Worm (Caenorhabditis elegans): ENCODE results near the gene C01G10.14.
A peak's percentile ranks its signal among the peaks of the same experiment; 100 is the strongest.

The C01G10.14 gene

ce11 chrV:15082291-15082690 lies 23.5 kb downstream of the C01G10.14 start, which contains the start of the genes C01G10.10 and C01G10.9:
C01G10.10 (minus strand) TSS chrV:15082441.
C01G10.9 (plus strand) TSS chrV:15082530.
- peak; percentile 68 for TF ChIP-seq mcd-1 (GFP tag; IDR thresholded peaks at IDR 0.05)
- TF ChIP-seq F57A8.1 (GFP tag; optimal IDR thresholded peaks at IDR 0.05) = no peak
- TF ChIP-seq ZK185.1 (tag; optimal IDR thresholded peaks at IDR 0.05; ENCODE audit: poor library complexity, severe bottlenecking) = peak; percentile 76
- no peak for TF ChIP-seq snpc-4 (GFP tag; optimal IDR thresholded peaks at IDR 0.05)
- TF ChIP-seq snpc-4 (tag; optimal IDR thresholded peaks at IDR 0.05) = peak in 2 of 4 experiments; percentile 32 to 54
- TF ChIP-seq cebp-1 (GFP tag; IDR thresholded peaks at IDR 0.05) = no peak
- peak; percentile 31 for TF ChIP-seq cebp-1 (tag; optimal IDR thresholded peaks at IDR 0.05)
- peak; percentile 18 for TF ChIP-seq snpc-3.4 (tag; optimal IDR thresholded peaks at IDR 0.05)
- TF ChIP-seq madf-6 (GFP tag; IDR thresholded peaks at IDR 0.05) = peak; percentile 54
- TF ChIP-seq egrh-3 (GFP tag; IDR thresholded peaks at IDR 0.05) = no peak
- TF ChIP-seq bed-2 (GFP tag; IDR thresholded peaks at IDR 0.05) = 0 out of 2 replicates have a peak, but pooled peaks have one; percentile 42
- TF ChIP-seq ccch-3 (GFP tag; optimal IDR thresholded peaks at IDR 0.05) = no peak
- TF ChIP-seq F22D6.2 (tag; optimal IDR thresholded peaks at IDR 0.05) = peak; percentile 8
- TF ChIP-seq lin-35 (GFP tag; optimal IDR thresholded peaks at IDR 0.05) = peak in 1 of 3 experiments; percentile 30
- peak; percentile 26; the same call in 1 of the 2 replicates for TF ChIP-seq F33H1.4 (GFP tag; IDR thresholded peaks at IDR 0.05)
- peak; percentile 19 for TF ChIP-seq lsl-1 (GFP tag; optimal IDR thresholded peaks at IDR 0.05)
- no peak for TF ChIP-seq cebp-2 (GFP tag; IDR thresholded peaks at IDR 0.05)
- no peak for TF ChIP-seq repo-1 (tag; optimal IDR thresholded peaks at IDR 0.05)
- TF ChIP-seq F23B12.7 (tag; optimal IDR thresholded peaks at IDR 0.05; ENCODE audit: insufficient read depth) = peak; percentile 16
- peak in 1 of 2 experiments; percentile 54 for TF ChIP-seq let-607 (tag; optimal IDR thresholded peaks at IDR 0.05)
- peak; percentile 28 for TF ChIP-seq him-1 (tag; optimal IDR thresholded peaks at IDR 0.05)
- no peak for TF ChIP-seq Y95B8A.8 (GFP tag; IDR thresholded peaks at IDR 0.05)
- TF ChIP-seq dox-1 (GFP tag; IDR thresholded peaks at IDR 0.05) = 0 out of 2 replicates have a peak, but pooled peaks have one; percentile 18
- no peak for TF ChIP-seq ekl-4 (GFP tag; IDR thresholded peaks at IDR 0.05)
- no peak for TF ChIP-seq lir-1 (GFP tag; conservative IDR thresholded peaks at IDR 0.05)
- TF ChIP-seq lin-54 (GFP tag; optimal IDR thresholded peaks at IDR 0.05) = peak; percentile 50
- no peak for TF ChIP-seq nfya-2 (GFP tag; IDR thresholded peaks at IDR 0.05)
- peak; percentile 50 for TF ChIP-seq lin-40 (tag; optimal IDR thresholded peaks at IDR 0.05)
- peak; percentile 52 for TF ChIP-seq ceh-27 (GFP tag; optimal IDR thresholded peaks at IDR 0.05)
- TF ChIP-seq bed-1 (GFP tag; IDR thresholded peaks at IDR 0.05) = no peak
- TF ChIP-seq rec-8 (tag; optimal IDR thresholded peaks at IDR 0.05) = peak; percentile 28 to 34
- TF ChIP-seq K12H6.12 (tag; optimal IDR thresholded peaks at IDR 0.05) = peak; percentile 2
- peak; percentile 82 for TF ChIP-seq unc-130 (GFP tag; optimal IDR thresholded peaks at IDR 0.05)
- peak; percentile 43; the same call in 1 of the 2 replicates for TF ChIP-seq ceh-100 (GFP tag; IDR thresholded peaks at IDR 0.05)

ce11 chrV:15078560-15078959 lies 27.2 kb downstream of the C01G10.14 start:
- TF ChIP-seq F52B5.7 (tag; optimal IDR thresholded peaks at IDR 0.05) = no peak
- no peak for TF ChIP-seq F49E8.2 (tag; optimal IDR thresholded peaks at IDR 0.05; ENCODE audit: insufficient read depth)
- TF ChIP-seq tbp1 (GFP tag; optimal IDR thresholded peaks at IDR 0.05) = no peak
- no peak for TF ChIP-seq attf-3 (GFP tag; conservative IDR thresholded peaks at IDR 0.05)
- no peak for TF ChIP-seq efl-1 (GFP tag; optimal IDR thresholded peaks at IDR 0.05)
- no peak for TF ChIP-seq egl-18 (GFP tag; IDR thresholded peaks at IDR 0.05)
